Worm (Caenorhabditis elegans) whole organism, young adult: ENCODE measurements around the gene E02H4.7.

ENCODE experiments used
- D2030.7 ChIP-seq: fragments of 200-800 bp; sonication (Bioruptor generic); IDR thresholded peaks from 2 replicates; pipeline ENCODE4 v1.3.6; 2022; ENCODE audit warnings: missing genetic modification reagents, missing genetic modification characterization, missing compliant biosample characterization
- attf-6 ChIP-seq: fragments of 200-800 bp; sonication (Bioruptor generic); IDR thresholded peaks from 2 replicates; pipeline ENCODE4 v1.3.6; 2022; ENCODE audit warnings: missing genetic modification reagents, missing genetic modification characterization, missing compliant biosample characterization
- ceh-40 ChIP-seq: fragments of 200-800 bp; sonication (Bioruptor generic); IDR thresholded peaks from 2 replicates; pipeline ENCODE4 v1.3.6; 2022; ENCODE audit warnings: missing genetic modification characterization, missing compliant biosample characterization
- egl-44 ChIP-seq: fragments of 200-800 bp; sonication (Bioruptor generic); IDR thresholded peaks from 2 replicates; pipeline ENCODE4 v1.3.6; 2022; ENCODE audit warnings: missing genetic modification reagents, missing genetic modification characterization, missing compliant biosample characterization
- lin-26 ChIP-seq: fragments of 200-800 bp; sonication (Bioruptor generic); IDR thresholded peaks from 2 replicates; pipeline ENCODE4 v1.3.6; 2022; ENCODE audit warnings: missing genetic modification reagents, missing genetic modification characterization, missing compliant biosample characterization
- nhr-80 ChIP-seq: sonication (generic microtip); optimal IDR thresholded peaks from 2 replicates; lab custom pipeline; 2016; ENCODE audit warnings: missing genetic modification characterization, missing compliant biosample characterization
- pbrm-1 ChIP-seq: fragments of 200-800 bp; sonication (Bioruptor generic); IDR thresholded peaks from 2 replicates; pipeline ENCODE4 v1.3.6; 2022; ENCODE audit warnings: missing genetic modification reagents, missing genetic modification characterization, missing compliant biosample characterization
- pha-4 ChIP-seq: fragments of 150-350 bp; sonication (generic microtip); optimal IDR thresholded peaks from 2 replicates; lab custom pipeline; 2014; ENCODE audit warnings: missing biosample characterization, missing genetic modification reagents, missing genetic modification characterization
- repo-1 ChIP-seq: sonication (generic microtip); optimal IDR thresholded peaks from 2 replicates; lab custom pipeline; 2017; ENCODE audit warnings: mild to moderate bottlenecking, missing genetic modification characterization, missing compliant biosample characterization
- snpc-1.1 ChIP-seq: sonication (generic microtip); optimal IDR thresholded peaks from 2 replicates; lab custom pipeline; 2017; ENCODE audit warnings: missing genetic modification characterization, mild to moderate bottlenecking, missing compliant biosample characterization, antibody characterized with exemption, moderate library complexity, missing genotype, missing genetic modification reagents; ENCODE audit not compliant: insufficient read depth
- ztf-6 ChIP-seq: fragments of 200-800 bp; sonication (Bioruptor generic); IDR thresholded peaks from 2 replicates; pipeline ENCODE4 v1.3.6; 2022; ENCODE audit warnings: missing genetic modification reagents, missing genetic modification characterization, missing compliant biosample characterization

DNA sequence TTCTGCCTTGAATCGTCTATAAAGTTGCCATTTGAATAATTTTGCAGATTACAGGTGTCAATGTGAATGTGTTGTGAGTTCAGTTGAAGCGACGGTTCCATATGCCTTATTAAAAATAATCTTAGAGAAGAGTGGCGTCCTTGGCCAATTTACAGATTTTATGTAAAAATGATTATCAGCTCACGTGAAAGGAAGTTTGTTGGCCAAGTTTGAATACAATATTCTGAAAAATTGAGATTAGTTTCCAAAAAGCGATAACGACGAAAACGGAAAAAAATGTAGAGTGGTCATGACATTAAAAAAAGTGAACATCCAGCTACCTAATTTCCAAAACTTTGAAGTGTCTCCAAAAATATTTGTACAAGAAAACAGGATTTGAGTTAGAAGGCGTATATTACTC, 1.0 kb upstream of the E02H4.7 start, which contains the start of gene E02H4.5:
- no peak for TF ChIP-seq ztf-6 (GFP tag; lab: Robert Waterston, UW)
- no peak for TF ChIP-seq pha-4 (tag; lab: Kevin White, UChicago)
- no peak for TF ChIP-seq lin-26
- TF ChIP-seq ceh-40 (GFP tag; lab: Robert Waterston, UW), result no peak
- no peak for TF ChIP-seq repo-1 (tag; lab: Kevin White, UChicago)
- TF ChIP-seq snpc-1.1, result no peak
- TF ChIP-seq nhr-80 (tag; lab: Kevin White, UChicago), result no peak
- TF ChIP-seq attf-6 (GFP tag; lab: Robert Waterston, UW), result no peak
- no peak for TF ChIP-seq pbrm-1 (GFP tag; lab: Robert Waterston, UW)
- no peak for TF ChIP-seq D2030.7 (GFP tag; lab: Robert Waterston, UW)
- TF ChIP-seq egl-44 (GFP tag; lab: Robert Waterston, UW), result no peak
